Worm (Caenorhabditis elegans) whole organism, L4/young adult: ENCODE results near the gene clec-207.
"Not testable (repeated sequence)": the region's sequence is repeated elsewhere in the genome, so short reads cannot be mapped to it uniquely, and the experiment has no call there.

Source experiments
- W03F9.2 ChIP-seq: fragments of 150-350 bp; optimal IDR thresholded peaks from 2 replicates; lab custom pipeline; 2014; ENCODE audit warnings: missing biosample characterization, missing genetic modification characterization
- him-1 ChIP-seq: sonication (generic microtip); optimal IDR thresholded peaks from 2 replicates; lab custom pipeline; 2016; ENCODE audit warnings: missing genotype, missing genetic modification reagents, missing genetic modification characterization, missing compliant biosample characterization

DNA sequence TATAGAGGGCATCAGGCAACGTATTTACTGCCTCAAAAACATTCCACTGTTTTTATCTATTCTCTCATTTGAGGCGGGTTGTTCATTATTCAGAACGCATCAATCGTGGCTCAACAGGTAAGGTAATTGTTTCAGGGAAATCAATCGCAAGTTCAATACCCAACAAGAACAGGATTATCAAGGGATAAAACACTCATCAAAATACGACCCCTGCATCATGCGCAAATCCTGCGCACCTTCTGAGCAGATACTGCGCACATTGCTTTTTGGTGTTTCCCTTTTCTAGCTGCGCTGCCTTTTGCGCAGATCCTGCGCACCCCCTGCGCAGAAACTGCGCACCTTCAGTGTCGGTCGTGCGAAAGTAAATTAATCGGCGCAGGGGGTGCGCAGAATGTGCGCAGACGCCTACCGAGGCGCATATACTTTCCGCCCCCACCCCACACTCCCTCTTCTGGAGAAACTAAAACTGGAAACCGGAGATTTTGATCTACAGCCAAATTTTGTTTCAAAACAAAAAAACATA lies 10.1 kb upstream of the clec-207 start, which contains the start of gene F36F12.3:
- not testable (repeated sequence) for TF ChIP-seq W03F9.2, him-1 (tag; lab: Kevin White, UChicago)
